Worm (Caenorhabditis elegans): ENCODE results near the gene C27F2.7.

The C27F2.7 gene

ce11 chrIII:5024393-5024964 is 40.2 kb upstream of the C27F2.7 start, which contains the start of gene pcf-11 (continued):
- TF ChIP-seq daf-8 (GFP tag; IDR thresholded peaks at IDR 0.05) (no peak), T20F7.1 (GFP tag; optimal IDR thresholded peaks at IDR 0.05) (no peak), lin-1 (GFP tag; IDR thresholded peaks at IDR 0.05) (no peak), dpl-1 (GFP tag; optimal IDR thresholded peaks at IDR 0.05) (peak; percentile 61), ceh-82 (tag; optimal IDR thresholded peaks at IDR 0.05) (no peak), dve-1 (tag; optimal IDR thresholded peaks at IDR 0.05; ENCODE audit: insufficient read depth) (peak; percentile 53), arid-1 (GFP tag; conservative IDR thresholded peaks at IDR 0.05) (no peak), snpc-4 (tag; optimal IDR thresholded peaks at IDR 0.05) (no peak), dmd-6 (GFP tag; IDR thresholded peaks at IDR 0.05) (peak; percentile 13; the same call in 1 of the 2 replicates), zag-1 (tag; optimal IDR thresholded peaks at IDR 0.05) (no peak), cey-2 (tag; optimal IDR thresholded peaks at IDR 0.05; ENCODE audit: borderline replicate concordance, insufficient read depth) (no peak)

DNA sequence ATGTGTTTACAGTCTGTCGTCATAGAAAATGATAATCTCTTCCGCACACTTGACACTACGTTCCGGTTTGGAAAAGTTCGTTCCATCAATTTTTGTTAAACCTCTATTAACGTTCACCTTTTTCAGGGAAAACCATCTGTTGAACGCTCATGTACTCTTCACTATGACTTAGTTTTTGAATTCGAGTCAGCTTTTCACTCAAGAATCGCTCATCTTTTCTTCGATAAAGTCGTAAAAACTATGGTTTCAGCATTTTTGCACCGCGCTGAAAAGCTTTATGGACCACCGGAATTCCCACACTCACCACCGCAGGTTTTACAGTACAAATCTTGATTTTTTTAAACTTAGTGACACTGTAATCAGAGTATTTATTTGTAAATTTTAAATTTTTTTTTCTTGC is 39.3 kb upstream of the C27F2.7 start:
- TF ChIP-seq cey-2 (tag; optimal IDR thresholded peaks at IDR 0.05; ENCODE audit: borderline replicate concordance, insufficient read depth), result no peak
- peak; percentile 92 for TF ChIP-seq aha-1 (tag)

DNA sequence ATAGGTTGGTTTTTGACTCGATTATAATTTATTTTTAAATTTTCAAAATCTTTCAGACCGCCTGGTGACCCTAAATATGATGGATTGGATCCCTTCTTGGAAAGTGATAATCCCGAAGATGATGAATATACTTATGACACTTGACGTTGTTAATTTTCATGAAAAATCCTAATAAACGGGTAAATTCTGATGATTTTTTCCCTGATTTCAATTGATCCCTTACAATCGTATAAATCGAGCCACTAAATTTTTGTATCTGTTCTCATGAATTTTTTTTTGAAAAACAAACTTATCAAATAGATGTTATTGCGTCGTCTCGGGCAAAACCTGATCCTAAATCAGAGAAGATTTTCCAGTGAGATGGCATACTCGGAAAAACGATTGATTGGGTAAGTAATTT is 38.7 kb upstream of the C27F2.7 start, which contains the start of gene R144.13:
Gene R144.13 (plus strand): TSS at position 301 of the 400 bp plus-strand sequence.
- TF ChIP-seq daf-12 (tag; optimal IDR thresholded peaks at IDR 0.05), result no peak
- peak; percentile 19 for TF ChIP-seq aha-1 (tag)

DNA sequence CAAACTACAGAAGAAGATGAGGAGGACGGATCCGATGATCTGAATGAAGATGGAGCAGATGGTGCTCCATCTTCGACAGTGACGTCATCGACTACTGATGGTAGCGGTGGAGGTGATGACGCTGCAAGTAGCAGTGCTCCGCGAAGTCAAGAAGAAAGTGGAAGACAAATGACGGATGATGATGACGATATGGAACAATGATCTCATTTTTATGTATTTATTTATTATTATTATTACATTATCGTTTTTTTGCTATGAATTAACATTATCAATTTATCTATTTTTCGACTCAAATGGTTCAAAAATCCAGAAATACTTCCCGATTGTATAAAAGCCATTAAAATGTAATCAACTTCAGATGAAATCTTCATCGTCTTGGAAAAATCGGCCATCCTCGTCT is 37.4 kb upstream of the C27F2.7 start, which contains the start of gene R144.3:
Gene R144.3 (plus strand): TSS at position 301 of the 400 bp plus-strand sequence.
- no peak for TF ChIP-seq snpc-1.2 (GFP tag; IDR thresholded peaks at IDR 0.05)
- TF ChIP-seq nhr-28 (tag; optimal IDR thresholded peaks at IDR 0.05), result no peak
- no peak for TF ChIP-seq ZK546.5 (tag; optimal IDR thresholded peaks at IDR 0.05)
- TF ChIP-seq ama-1 (optimal IDR thresholded peaks at IDR 0.05), result no peak

- TF ChIP-seq lin-39 (tag; optimal IDR thresholded peaks at IDR 0.05) (no peak), nhr-102 (tag; optimal IDR thresholded peaks at IDR 0.05) (no peak), hmg-1.1 (GFP tag; IDR thresholded peaks at IDR 0.05) (no peak), hif-1 (tag; optimal IDR thresholded peaks at IDR 0.05) (no peak), php-3 (GFP tag; IDR thresholded peaks at IDR 0.05) (no peak), ZK337.2 (GFP tag; IDR thresholded peaks at IDR 0.05) (no peak), aha-1 (tag) (peak; percentile 55), duxl-1 (tag; optimal IDR thresholded peaks at IDR 0.05; ENCODE audit: poor library complexity) (no peak)
These were observed 36.6 kb upstream of the C27F2.7 start, which contains the start of gene mdt-11 for ce11 chrIII:5020924-5021323. Gene mdt-11 (plus strand): TSS chrIII:5021224.

- TF ChIP-seq nhr-237 (tag; optimal IDR thresholded peaks at IDR 0.05) (peak; percentile 60), skn-1 (tag; optimal IDR thresholded peaks at IDR 0.05) (no peak), cey-2 (tag; optimal IDR thresholded peaks at IDR 0.05; ENCODE audit: borderline replicate concordance, insufficient read depth) (peak; percentile 57), lin-38 (GFP tag; IDR thresholded peaks at IDR 0.05) (peak; percentile 95), hmg-1.1 (GFP tag; IDR thresholded peaks at IDR 0.05) (peak; percentile 98), Y75B8A.6 (GFP tag; IDR thresholded peaks at IDR 0.05) (no peak), jun-1 (tag; optimal IDR thresholded peaks at IDR 0.05) (peak; percentile 95), dmd-8 (GFP tag; IDR thresholded peaks at IDR 0.05) (peak; percentile 76; the same call in 1 of the 2 replicates), php-3 (GFP tag; IDR thresholded peaks at IDR 0.05) (peak; percentile 93), madf-9 (GFP tag; conservative IDR thresholded peaks at IDR 0.05) (peak; percentile 97), ZK337.2 (GFP tag; IDR thresholded peaks at IDR 0.05) (peak; percentile 69; the same call in 1 of the 2 replicates), mes-2 (tag; optimal IDR thresholded peaks at IDR 0.05; ENCODE audit: poor library complexity, severe bottlenecking) (peak; percentile 96), nhr-10 (tag; optimal IDR thresholded peaks at IDR 0.05) (peak; percentile 44), lin-1 (GFP tag; IDR thresholded peaks at IDR 0.05) (peak; percentile 96), hlh-11 (tag; optimal IDR thresholded peaks at IDR 0.05) (peak; percentile 98), ceh-62 (tag; optimal IDR thresholded peaks at IDR 0.05) (no peak), nhr-41 (GFP tag; IDR thresholded peaks at IDR 0.05) (peak; percentile 79; the same call in 1 of the 2 replicates), tag-97 (GFP tag; IDR thresholded peaks at IDR 0.05) (no peak), egl-27 (tag; optimal IDR thresholded peaks at IDR 0.05) (no peak), aly-2 (tag; optimal IDR thresholded peaks at IDR 0.05) (no peak), hif-1 (tag; optimal IDR thresholded peaks at IDR 0.05) (peak; percentile 73 to 89), lir-3 (tag; optimal IDR thresholded peaks at IDR 0.05) (peak; percentile 52)
These were observed 33.9 kb upstream of the C27F2.7 start, which contains the start of gene wip-1 for ce11 chrIII:5018116-5018689. Gene wip-1 (plus strand): TSS chrIII:5018639.

Measured in whole organism, L4 larva.